Fruit fly (Drosophila melanogaster) whole organism: ENCODE data around the gene Ccdc58.

Source experiments
- CG8478 ChIP-seq: fragments of >200 bp; optimal IDR thresholded peaks from 2 replicates; lab custom pipeline; 2018; ENCODE audit warnings: inconsistent platforms
- pan ChIP-seq: fragments of >200 bp; optimal IDR thresholded peaks from 2 replicates; lab custom pipeline; 2017

DNA sequence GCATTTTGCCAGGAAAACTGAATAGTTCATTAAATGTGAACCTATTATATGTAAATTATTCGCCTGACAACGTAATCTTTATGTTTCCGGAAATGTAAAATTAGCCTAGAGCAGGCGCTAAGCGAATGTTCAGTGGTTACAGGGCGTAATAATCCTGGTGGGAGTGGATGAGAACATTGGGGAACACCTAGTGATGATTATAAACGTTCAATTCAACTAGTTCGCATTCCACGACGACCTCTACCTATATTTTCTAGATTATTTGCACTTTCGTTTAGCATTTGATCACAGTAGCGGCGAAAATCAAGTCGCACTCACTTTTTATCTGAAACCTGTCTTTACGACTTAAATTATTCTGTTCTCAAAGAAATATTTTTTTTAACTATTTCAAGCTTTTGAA lies 2.5 kb downstream of the Ccdc58 start:
- no peak for TF ChIP-seq CG8478
- no peak for TF ChIP-seq pan (lab: Kevin White, UChicago)
